Fruit fly (Drosophila melanogaster): ENCODE results near the gene Cyp4d20.

Gene Cyp4d20

dm6 chr3L:2485331-2486115 lies 7.3 kb upstream of the Cyp4d20 start:
- no peak for TF ChIP-seq CG17801 (GFP tag; optimal IDR thresholded peaks at IDR 0.05; ENCODE audit: partially characterized antibody)

- no peak for TF ChIP-seq CG17801 (GFP tag; optimal IDR thresholded peaks at IDR 0.05; ENCODE audit: partially characterized antibody)
Observed at dm6 chr3L:2482941-2483541, 4.8 kb upstream of the Cyp4d20 start.

- peak; percentile 59 for TF ChIP-seq CG17801 (GFP tag; optimal IDR thresholded peaks at IDR 0.05; ENCODE audit: partially characterized antibody)
Observed at dm6 chr3L:2481470-2481869, 3.2 kb upstream of the Cyp4d20 start.

dm6 chr3L:2480470-2480869 lies 2.2 kb upstream of the Cyp4d20 start:
- no peak for TF ChIP-seq CG17801 (GFP tag; optimal IDR thresholded peaks at IDR 0.05; ENCODE audit: partially characterized antibody)

dm6 chr3L:2479250-2479649 lies 1.0 kb upstream of the Cyp4d20 start:
- TF ChIP-seq CG17801 (GFP tag; optimal IDR thresholded peaks at IDR 0.05; ENCODE audit: partially characterized antibody), result peak; percentile 13

- no peak for TF ChIP-seq CG17801 (GFP tag; optimal IDR thresholded peaks at IDR 0.05; ENCODE audit: partially characterized antibody)
Observed at dm6 chr3L:2476941-2477340, 1.3 kb downstream of the Cyp4d20 start.

- TF ChIP-seq CG17801 (GFP tag; optimal IDR thresholded peaks at IDR 0.05; ENCODE audit: partially characterized antibody), result peak; percentile 62
Observed at dm6 chr3L:2475564-2476260, 2.5 kb downstream of the Cyp4d20 start, which contains the start of gene CG16762. Gene CG16762 (minus strand): TSS chr3L:2475614.

dm6 chr3L:2472302-2473016 lies 5.8 kb downstream of the Cyp4d20 start:
- no peak for TF ChIP-seq CG17801 (GFP tag; optimal IDR thresholded peaks at IDR 0.05; ENCODE audit: partially characterized antibody)

dm6 chr3L:2470735-2471395 lies 7.4 kb downstream of the Cyp4d20 start:
- no peak for TF ChIP-seq CG17801 (GFP tag; optimal IDR thresholded peaks at IDR 0.05; ENCODE audit: partially characterized antibody)

dm6 chr3L:2469660-2470059 lies 8.6 kb downstream of the Cyp4d20 start:
- no peak for TF ChIP-seq CG17801 (GFP tag; optimal IDR thresholded peaks at IDR 0.05; ENCODE audit: partially characterized antibody)

dm6 chr3L:2468509-2468908 lies 9.7 kb downstream of the Cyp4d20 start:
- TF ChIP-seq CG17801 (GFP tag; optimal IDR thresholded peaks at IDR 0.05; ENCODE audit: partially characterized antibody), result no peak

dm6 chr3L:2467424-2467838 lies 10.8 kb downstream of the Cyp4d20 start:
- peak; percentile 94 for TF ChIP-seq CG17801 (GFP tag; optimal IDR thresholded peaks at IDR 0.05; ENCODE audit: partially characterized antibody)

dm6 chr3L:2466411-2467015 lies 11.7 kb downstream of the Cyp4d20 start:
- TF ChIP-seq CG17801 (GFP tag; optimal IDR thresholded peaks at IDR 0.05; ENCODE audit: partially characterized antibody), result peak; percentile 56

- TF ChIP-seq CG17801 (GFP tag; optimal IDR thresholded peaks at IDR 0.05; ENCODE audit: partially characterized antibody), result no peak
Observed at dm6 chr3L:2462017-2462416, 16.2 kb downstream of the Cyp4d20 start.
